Worm (Caenorhabditis elegans) whole organism, late embryonic: Measurements from ENCODE around the gene C16C8.18.
A peak's percentile ranks its signal among the peaks of the same experiment; 100 is the strongest.

ENCODE experiments used
- C08G9.2 ChIP-seq: sonication (generic microtip); optimal IDR thresholded peaks from 2 replicates; lab custom pipeline; 2016; ENCODE audit warnings: mild to moderate bottlenecking, missing genetic modification characterization, moderate library complexity, missing compliant biosample characterization
- C38D4.7 ChIP-seq: fragments of 200-800 bp; sonication (Bioruptor generic); optimal IDR thresholded peaks from 2 replicates; lab custom pipeline; 2018; ENCODE audit warnings: mild to moderate bottlenecking, missing genetic modification characterization, moderate library complexity, missing compliant biosample characterization
- F13H6.1 ChIP-seq: sonication (generic microtip); optimal IDR thresholded peaks from 2 replicates; lab custom pipeline; 2016; ENCODE audit warnings: missing genetic modification characterization, missing compliant biosample characterization
- ahr-1 ChIP-seq: sonication (generic microtip); optimal IDR thresholded peaks from 2 replicates; lab custom pipeline; 2016; ENCODE audit warnings: missing genetic modification characterization, missing compliant biosample characterization
- ama-1 ChIP-seq: fragments of 150-350 bp; optimal IDR thresholded peaks from 2 replicates; lab custom pipeline; 2014
- ceh-14 ChIP-seq: sonication (generic microtip); optimal IDR thresholded peaks from 2 replicates; lab custom pipeline; 2016; ENCODE audit warnings: missing genotype, missing genetic modification characterization, missing compliant biosample characterization
- ceh-18 ChIP-seq: sonication (generic microtip); optimal IDR thresholded peaks from 2 replicates; lab custom pipeline; 2016; ENCODE audit warnings: missing genetic modification characterization, missing compliant biosample characterization
- ceh-19 ChIP-seq: fragments of 200-800 bp; sonication (Bioruptor generic); optimal IDR thresholded peaks from 2 replicates; lab custom pipeline; 2018; ENCODE audit warnings: mild to moderate bottlenecking, missing genetic modification characterization, missing compliant biosample characterization
- ceh-2 ChIP-seq: sonication (generic microtip); optimal IDR thresholded peaks from 2 replicates; lab custom pipeline; 2016; ENCODE audit warnings: missing genotype, missing genetic modification characterization, missing compliant biosample characterization
- ceh-24 ChIP-seq: sonication (generic microtip); optimal IDR thresholded peaks from 2 replicates; lab custom pipeline; 2016; ENCODE audit warnings: mild to moderate bottlenecking, missing genetic modification characterization, missing compliant biosample characterization
- ceh-31 ChIP-seq: sonication (generic microtip); optimal IDR thresholded peaks from 2 replicates; lab custom pipeline; 2016; ENCODE audit warnings: missing genetic modification characterization, missing compliant biosample characterization
- ceh-34 ChIP-seq: sonication (generic microtip); optimal IDR thresholded peaks from 2 replicates; lab custom pipeline; 2016; ENCODE audit warnings: mild to moderate bottlenecking, missing genetic modification characterization, missing compliant biosample characterization
- ceh-45 ChIP-seq: fragments of 200-800 bp; sonication (Bioruptor generic); IDR thresholded peaks from 2 replicates; pipeline ENCODE4 v1.3.6; 2022; ENCODE audit warnings: missing genetic modification reagents, missing genetic modification characterization, missing compliant biosample characterization
- ceh-48 ChIP-seq: sonication (generic microtip); optimal IDR thresholded peaks from 2 replicates; lab custom pipeline; 2016; ENCODE audit warnings: missing genetic modification characterization, inconsistent platforms, missing compliant biosample characterization
- ceh-6 ChIP-seq: fragments of 200-800 bp; sonication (Bioruptor generic); optimal IDR thresholded peaks from 2 replicates; lab custom pipeline; 2018; ENCODE audit warnings: mild to moderate bottlenecking, missing genetic modification characterization, missing compliant biosample characterization
- dmd-4 ChIP-seq: sonication (generic microtip); optimal IDR thresholded peaks from 2 replicates; lab custom pipeline; 2016; ENCODE audit warnings: borderline replicate concordance, missing genetic modification characterization, missing compliant biosample characterization
- elt-2 ChIP-seq: sonication (generic microtip); optimal IDR thresholded peaks from 2 replicates; lab custom pipeline; 2016; ENCODE audit warnings: missing genetic modification reagents, missing genetic modification characterization, missing compliant biosample characterization
- elt-4 ChIP-seq: sonication (generic microtip); optimal IDR thresholded peaks from 2 replicates; lab custom pipeline; 2016; ENCODE audit warnings: missing genetic modification characterization, missing compliant biosample characterization
- fax-1 ChIP-seq: sonication (generic microtip); optimal IDR thresholded peaks from 2 replicates; lab custom pipeline; 2016; ENCODE audit warnings: missing genotype, missing genetic modification characterization, missing compliant biosample characterization
- hlh-13 ChIP-seq: fragments of 200-800 bp; sonication (Bioruptor generic); optimal IDR thresholded peaks from 2 replicates; lab custom pipeline; 2018; ENCODE audit warnings: mild to moderate bottlenecking, missing genetic modification characterization, missing compliant biosample characterization
- hlh-15 ChIP-seq: sonication (generic microtip); optimal IDR thresholded peaks from 2 replicates; lab custom pipeline; 2016; ENCODE audit warnings: missing genetic modification characterization, missing compliant biosample characterization
- hlh-6 ChIP-seq: sonication (generic microtip); optimal IDR thresholded peaks from 2 replicates; lab custom pipeline; 2016; ENCODE audit warnings: missing genotype, missing genetic modification characterization, missing compliant biosample characterization
- hlh-8 ChIP-seq: sonication (generic microtip); optimal IDR thresholded peaks from 2 replicates; lab custom pipeline; 2016; ENCODE audit warnings: missing genotype, missing genetic modification characterization, missing compliant biosample characterization
- lim-6 ChIP-seq: sonication (generic microtip); optimal IDR thresholded peaks from 2 replicates; lab custom pipeline; 2016; ENCODE audit warnings: missing genetic modification characterization, missing compliant biosample characterization
- lin-11 ChIP-seq: fragments of 200-800 bp; sonication (Bioruptor generic); optimal IDR thresholded peaks from 2 replicates; lab custom pipeline; 2018; ENCODE audit warnings: mild to moderate bottlenecking, missing genetic modification characterization, missing compliant biosample characterization
- madf-2 ChIP-seq: sonication (generic microtip); optimal IDR thresholded peaks from 2 replicates; lab custom pipeline; 2017; ENCODE audit warnings: missing genetic modification characterization, missing compliant biosample characterization
- nfya-1 ChIP-seq: sonication (generic microtip); optimal IDR thresholded peaks from 2 replicates; lab custom pipeline; 2017; ENCODE audit warnings: missing genetic modification characterization, mild to moderate bottlenecking, missing compliant biosample characterization, antibody characterized with exemption, moderate library complexity
- nhr-11 ChIP-seq: fragments of 150-350 bp; optimal IDR thresholded peaks from 2 replicates; lab custom pipeline; 2014; ENCODE audit warnings: missing biosample characterization, missing genetic modification characterization
- nhr-232 ChIP-seq: sonication (generic microtip); optimal IDR thresholded peaks from 2 replicates; lab custom pipeline; 2016; ENCODE audit warnings: missing genetic modification characterization, missing compliant biosample characterization
- npax-4 ChIP-seq: sonication (generic microtip); optimal IDR thresholded peaks from 2 replicates; lab custom pipeline; 2016; ENCODE audit warnings: missing genetic modification characterization, missing compliant biosample characterization
- pha-2 ChIP-seq: sonication (generic microtip); optimal IDR thresholded peaks from 2 replicates; lab custom pipeline; 2017; ENCODE audit warnings: mild to moderate bottlenecking, missing genetic modification characterization, missing compliant biosample characterization
- pros-1 ChIP-seq: fragments of 150-350 bp; optimal IDR thresholded peaks from 2 replicates; lab custom pipeline; 2014; ENCODE audit warnings: missing biosample characterization, missing genetic modification reagents, missing genetic modification characterization
- rnt-1 ChIP-seq: sonication (generic microtip); optimal IDR thresholded peaks from 2 replicates; lab custom pipeline; 2016; ENCODE audit warnings: missing genetic modification characterization, missing compliant biosample characterization
- sdc-2 ChIP-seq: sonication (generic microtip); optimal IDR thresholded peaks from 2 replicates; lab custom pipeline; 2016; ENCODE audit warnings: missing genotype, missing genetic modification characterization, missing compliant biosample characterization
- sox-2 ChIP-seq: fragments of 200-800 bp; sonication (Bioruptor generic); IDR thresholded peaks from 2 replicates; pipeline ENCODE4 v1.3.6; 2022; ENCODE audit warnings: missing genetic modification reagents, missing genetic modification characterization, missing compliant biosample characterization
- tbx-2 ChIP-seq: sonication (generic microtip); optimal IDR thresholded peaks from 2 replicates; lab custom pipeline; 2016; ENCODE audit warnings: missing genetic modification characterization, missing compliant biosample characterization
- tbx-7 ChIP-seq: sonication (generic microtip); optimal IDR thresholded peaks from 2 replicates; lab custom pipeline; 2016; ENCODE audit warnings: missing genotype, missing genetic modification characterization, missing compliant biosample characterization
- ttx-3 ChIP-seq: sonication (generic microtip); optimal IDR thresholded peaks from 2 replicates; lab custom pipeline; 2016; ENCODE audit warnings: missing genetic modification reagents, missing genetic modification characterization, missing compliant biosample characterization
- unc-3 ChIP-seq, 2 experiments: fragments of 200-800 bp in 1 of 2; sonication (Bioruptor generic) in 1 of 2; sonication (generic microtip) in 1 of 2; conservative IDR thresholded peaks in 1 of 2; optimal IDR thresholded peaks in 1 of 2; 2 replicates each; pipeline versions ENCODE4 v1.3.6 to Lab custom; 2016 to 2022; ENCODE audit warnings: missing compliant biosample characterization in 2 of 2, missing genetic modification characterization in 2 of 2, missing genetic modification reagents in 1 of 2
- unc-42 ChIP-seq: sonication (generic microtip); optimal IDR thresholded peaks from 2 replicates; lab custom pipeline; 2016; ENCODE audit warnings: missing genotype, missing genetic modification characterization, missing compliant biosample characterization
- unc-55 ChIP-seq: sonication (generic microtip); optimal IDR thresholded peaks from 2 replicates; lab custom pipeline; 2017; ENCODE audit warnings: missing biosample characterization, missing genetic modification reagents, missing genetic modification characterization
- zip-5 ChIP-seq: sonication (generic microtip); optimal IDR thresholded peaks from 2 replicates; lab custom pipeline; 2016; ENCODE audit warnings: missing genetic modification characterization, missing compliant biosample characterization
- ztf-16 ChIP-seq: sonication (generic microtip); optimal IDR thresholded peaks from 2 replicates; lab custom pipeline; 2017; ENCODE audit warnings: missing genetic modification characterization, missing compliant biosample characterization

Gene C16C8.18

ce11 chrII:3439244-3439698 lies 9.8 kb downstream of the C16C8.18 start (continued):
- TF ChIP-seq ceh-45: 0 out of 2 replicates have a peak, but pooled peaks have one; percentile 51
- TF ChIP-seq F13H6.1 (tag; lab: Kevin White, UChicago): no peak
- TF ChIP-seq zip-5 (tag; lab: Kevin White, UChicago): no peak
- TF ChIP-seq ahr-1: no peak
- TF ChIP-seq ztf-16: no peak
- peak; percentile 15 for TF ChIP-seq lin-11
- peak; percentile 56 for TF ChIP-seq pha-2 (tag; lab: Kevin White, UChicago)
- no peak for TF ChIP-seq nhr-232
- no peak for TF ChIP-seq nhr-11 (tag; lab: Kevin White, UChicago)
- no peak for TF ChIP-seq unc-42 (tag; lab: Kevin White, UChicago)
- TF ChIP-seq hlh-6 (tag; lab: Kevin White, UChicago): peak; percentile 63
- TF ChIP-seq ceh-48 (tag; lab: Kevin White, UChicago): no peak
- TF ChIP-seq ceh-2 (tag; lab: Kevin White, UChicago): peak; percentile 40
- TF ChIP-seq sox-2: no peak
- peak; percentile 57 for TF ChIP-seq C38D4.7 (GFP tag; lab: Kevin White, UChicago)
- no peak for TF ChIP-seq tbx-7 (tag; lab: Kevin White, UChicago)
- TF ChIP-seq madf-2 (tag; lab: Kevin White, UChicago): peak; percentile 19
- TF ChIP-seq ttx-3 (tag; lab: Kevin White, UChicago): no peak
- TF ChIP-seq fax-1 (tag; lab: Kevin White, UChicago): peak; percentile 24
- no peak for TF ChIP-seq rnt-1
- no peak for TF ChIP-seq pros-1 (tag; lab: Kevin White, UChicago)
- TF ChIP-seq tbx-2 (tag; lab: Kevin White, UChicago): peak; percentile 8
- no peak for TF ChIP-seq hlh-8
- no peak for TF ChIP-seq ceh-31 (tag; lab: Kevin White, UChicago)
- peak; percentile 44 for TF ChIP-seq sdc-2 (tag; lab: Kevin White, UChicago)
- TF ChIP-seq ceh-24 (tag; lab: Kevin White, UChicago): no peak
- TF ChIP-seq unc-55 (GFP tag; lab: Kevin White, UChicago): no peak
- TF ChIP-seq C08G9.2: peak; percentile 12
- peak; percentile 56; the same call in 1 of the 2 replicates for TF ChIP-seq unc-3 (GFP tag; conservative IDR thresholded peaks at IDR 0.05; lab: Robert Waterston, UW)
- no peak for TF ChIP-seq unc-3 (tag; optimal IDR thresholded peaks at IDR 0.05; lab: Kevin White, UChicago)
- no peak for TF ChIP-seq ceh-34 (tag; lab: Kevin White, UChicago)
- TF ChIP-seq nfya-1 (tag; lab: Kevin White, UChicago): no peak
- peak; percentile 47 for TF ChIP-seq ceh-14 (tag; lab: Kevin White, UChicago)
- no peak for TF ChIP-seq lim-6 (tag; lab: Kevin White, UChicago)
- no peak for TF ChIP-seq elt-4
- peak; percentile 31 for TF ChIP-seq dmd-4
- no peak for TF ChIP-seq npax-4 (tag; lab: Kevin White, UChicago)
- TF ChIP-seq ceh-6 (GFP tag; lab: Kevin White, UChicago): peak; percentile 64
- peak; percentile 20 for TF ChIP-seq hlh-15
- TF ChIP-seq ceh-19 (GFP tag; lab: Kevin White, UChicago): peak; percentile 16
- TF ChIP-seq ceh-18 (tag; lab: Kevin White, UChicago): no peak
- peak; percentile 48 for TF ChIP-seq hlh-13 (GFP tag; lab: Kevin White, UChicago)
- TF ChIP-seq elt-2 (tag; lab: Kevin White, UChicago): peak; percentile 97
- TF ChIP-seq ama-1 (lab: Kevin White, UChicago): no peak
